Fruit fly (Drosophila melanogaster) whole organism, embryonic: ENCODE results near the gene kis.

Source experiments
- B-H1 ChIP-seq: fragments of 200-800 bp; sonication (Bioruptor generic); IDR thresholded peaks from 3 replicates; pipeline ENCODE4 v1.3.6; 2022; ENCODE audit warnings: missing biosample characterization, missing genetic modification characterization
- Bteb2 ChIP-seq: fragments of 200-800 bp; sonication (Bioruptor generic); optimal IDR thresholded peaks from 2 replicates; lab custom pipeline; 2016; ENCODE audit warnings: missing biosample characterization, missing genetic modification characterization
- CG10366 ChIP-seq: fragments of 200-800 bp; sonication (Bioruptor generic); IDR thresholded peaks from 2 replicates; pipeline ENCODE4 v1.3.6; 2022; ENCODE audit warnings: missing biosample characterization, missing genetic modification characterization
- CG10462 ChIP-seq: fragments of 200-800 bp; sonication (Bioruptor generic); optimal IDR thresholded peaks from 2 replicates; lab custom pipeline; 2016; ENCODE audit warnings: missing biosample characterization, missing genetic modification characterization
- CG10565 ChIP-seq: fragments of 200-800 bp; sonication (Bioruptor generic); optimal IDR thresholded peaks from 3 replicates; lab custom pipeline; 2016; ENCODE audit warnings: missing biosample characterization, mild to moderate bottlenecking, missing genetic modification characterization
- CG12219 ChIP-seq: fragments of 200-800 bp; sonication (Bioruptor generic); optimal IDR thresholded peaks from 3 replicates; lab custom pipeline; 2018; ENCODE audit warnings: missing biosample characterization, mild to moderate bottlenecking, missing genetic modification characterization
- CG12744 ChIP-seq: fragments of 200-800 bp; sonication (Bioruptor generic); optimal IDR thresholded peaks from 2 replicates; lab custom pipeline; 2016; ENCODE audit warnings: missing biosample characterization, missing genetic modification characterization
- CG14667 ChIP-seq: fragments of 200-800 bp; sonication (Bioruptor generic); IDR thresholded peaks from 2 replicates; pipeline ENCODE4 v1.3.6; 2022; ENCODE audit warnings: missing biosample characterization, missing genetic modification characterization
- CG15514 ChIP-seq: fragments of 200-800 bp; sonication (Bioruptor generic); optimal IDR thresholded peaks from 3 replicates; lab custom pipeline; 2017; ENCODE audit warnings: missing biosample characterization, missing genetic modification characterization, mild to moderate bottlenecking, moderate library complexity, missing genetic modification reagents
- CG15601 ChIP-seq: fragments of 200-800 bp; sonication (Bioruptor generic); optimal IDR thresholded peaks from 3 replicates; lab custom pipeline; 2019; ENCODE audit warnings: missing biosample characterization, mild to moderate bottlenecking, missing genetic modification characterization, moderate library complexity
- CG1647 ChIP-seq: fragments of 200-800 bp; sonication (Bioruptor generic); optimal IDR thresholded peaks from 3 replicates; lab custom pipeline; 2016; ENCODE audit warnings: missing biosample characterization, missing genetic modification characterization
- CG17385 ChIP-seq: fragments of 200-800 bp; sonication (Bioruptor generic); optimal IDR thresholded peaks from 3 replicates; lab custom pipeline; 2018; ENCODE audit warnings: missing biosample characterization, mild to moderate bottlenecking, missing genetic modification characterization
- CG18011 ChIP-seq: fragments of 200-800 bp; sonication (Bioruptor generic); optimal IDR thresholded peaks from 2 replicates; lab custom pipeline; 2017; ENCODE audit warnings: missing biosample characterization, missing genetic modification characterization, mild to moderate bottlenecking, moderate library complexity, missing genotype
- CG18619 ChIP-seq: fragments of 200-800 bp; sonication (Bioruptor generic); optimal IDR thresholded peaks from 3 replicates; lab custom pipeline; 2017; ENCODE audit warnings: missing biosample characterization, mild to moderate bottlenecking, missing genetic modification characterization
- CG2129 ChIP-seq: fragments of 200-800 bp; sonication (Bioruptor generic); IDR thresholded peaks from 2 replicates; pipeline ENCODE4 v1.3.6; 2022; ENCODE audit warnings: missing biosample characterization, missing genetic modification characterization; ENCODE audit not compliant: partially characterized antibody
- CG32772 ChIP-seq: fragments of 200-800 bp; sonication (Bioruptor generic); IDR thresholded peaks from 2 replicates; pipeline ENCODE4 v1.3.6; 2022; ENCODE audit warnings: missing biosample characterization, missing genetic modification characterization
- CG4282 ChIP-seq: fragments of 200-800 bp; sonication (Bioruptor generic); optimal IDR thresholded peaks from 2 replicates; lab custom pipeline; 2016; ENCODE audit warnings: missing biosample characterization, missing genetic modification characterization
- CG4820 ChIP-seq: fragments of 200-800 bp; sonication (Bioruptor generic); optimal IDR thresholded peaks from 3 replicates; lab custom pipeline; 2016; ENCODE audit warnings: missing biosample characterization, missing genetic modification characterization
- CG9215 ChIP-seq: fragments of 200-800 bp; sonication (Bioruptor generic); IDR thresholded peaks from 2 replicates; pipeline ENCODE4 v1.3.6; 2022; ENCODE audit warnings: missing biosample characterization, missing genetic modification characterization
- CTCF ChIP-seq: fragments of 200-800 bp; sonication (Bioruptor generic); optimal IDR thresholded peaks from 2 replicates; lab custom pipeline; 2017; ENCODE audit warnings: missing biosample characterization, mild to moderate bottlenecking, missing genetic modification characterization, moderate library complexity
- Dek ChIP-seq: fragments of 200-800 bp; sonication (Bioruptor generic); optimal IDR thresholded peaks from 3 replicates; lab custom pipeline; 2019; ENCODE audit warnings: missing biosample characterization, mild to moderate bottlenecking, missing genetic modification characterization, moderate library complexity
- Dp ChIP-seq: fragments of 200-800 bp; sonication (Bioruptor generic); optimal IDR thresholded peaks from 2 replicates; lab custom pipeline; 2018; ENCODE audit warnings: missing biosample characterization, mild to moderate bottlenecking, missing genetic modification characterization, moderate library complexity
- Fer2 ChIP-seq: fragments of 200-800 bp; sonication (Bioruptor generic); optimal IDR thresholded peaks from 2 replicates; lab custom pipeline; 2018; ENCODE audit warnings: missing biosample characterization, mild to moderate bottlenecking, missing genetic modification characterization, moderate library complexity
- Fer3 ChIP-seq: fragments of 200-800 bp; sonication (Bioruptor generic); optimal IDR thresholded peaks from 2 replicates; lab custom pipeline; 2018; ENCODE audit warnings: missing biosample characterization, mild to moderate bottlenecking, missing genetic modification characterization, moderate library complexity
- H2.0 ChIP-seq: fragments of 200-800 bp; sonication (Bioruptor generic); IDR thresholded peaks from 2 replicates; pipeline ENCODE4 v1.3.6; 2022; ENCODE audit warnings: missing biosample characterization, missing genetic modification characterization
- Hey ChIP-seq: fragments of 200-800 bp; sonication (Bioruptor generic); optimal IDR thresholded peaks from 3 replicates; lab custom pipeline; 2018; ENCODE audit warnings: missing biosample characterization, mild to moderate bottlenecking, missing genetic modification characterization
- Hmx ChIP-seq: fragments of 200-800 bp; sonication (Bioruptor generic); optimal IDR thresholded peaks from 2 replicates; lab custom pipeline; 2016; ENCODE audit warnings: missing biosample characterization, missing genetic modification characterization
- Ptx1 ChIP-seq: fragments of 200-800 bp; sonication (Bioruptor generic); IDR thresholded peaks from 2 replicates; pipeline ENCODE4 v1.3.6; 2022; ENCODE audit warnings: missing biosample characterization, missing genetic modification characterization
- Sox100B ChIP-seq: fragments of 200-800 bp; sonication (Bioruptor generic); optimal IDR thresholded peaks from 3 replicates; lab custom pipeline; 2018; ENCODE audit warnings: missing biosample characterization, mild to moderate bottlenecking, missing genetic modification characterization
- Ssrp ChIP-seq: fragments of 200-800 bp; sonication (Bioruptor generic); optimal IDR thresholded peaks from 2 replicates; lab custom pipeline; 2018; ENCODE audit warnings: missing biosample characterization, mild to moderate bottlenecking, missing genetic modification characterization, moderate library complexity
- bab2 ChIP-seq: fragments of 200-800 bp; sonication (Bioruptor generic); optimal IDR thresholded peaks from 2 replicates; lab custom pipeline; 2016; ENCODE audit warnings: missing biosample characterization, missing genetic modification characterization
- bbx ChIP-seq: fragments of 200-800 bp; sonication (Bioruptor generic); IDR thresholded peaks from 2 replicates; pipeline ENCODE4 v1.3.6; 2022; ENCODE audit warnings: missing biosample characterization, missing genetic modification characterization; ENCODE audit not compliant: partially characterized antibody
- bcd ChIP-seq: fragments of 200-800 bp; sonication (Bioruptor generic); optimal IDR thresholded peaks from 2 replicates; lab custom pipeline; 2017; ENCODE audit warnings: missing biosample characterization, mild to moderate bottlenecking, missing genetic modification characterization
- gro ChIP-seq: fragments of 200-800 bp; sonication (Bioruptor generic); optimal IDR thresholded peaks from 2 replicates; lab custom pipeline; 2016; ENCODE audit warnings: missing biosample characterization, missing genetic modification characterization
- lola ChIP-seq, 3 experiments: fragments of >200 bp in 2 of 3; fragments of 200-800 bp in 1 of 3; sonication (Bioruptor generic) in 1 of 3; optimal IDR thresholded peaks; 2 replicates each; lab custom pipeline; 2017 to 2019; ENCODE audit warnings: missing biosample characterization in 3 of 3, missing genetic modification characterization in 3 of 3, mild to moderate bottlenecking in 1 of 3, moderate library complexity in 1 of 3
- peb ChIP-seq: fragments of 200-800 bp; sonication (Bioruptor generic); IDR thresholded peaks from 2 replicates; pipeline ENCODE4 v1.3.6; 2022; ENCODE audit warnings: missing biosample characterization, missing genetic modification characterization
- ranshi ChIP-seq: fragments of 200-800 bp; sonication (Bioruptor generic); IDR thresholded peaks from 2 replicates; pipeline ENCODE4 v1.3.6; 2022; ENCODE audit warnings: missing biosample characterization, missing genetic modification characterization
- repo ChIP-seq: fragments of 200-800 bp; sonication (Bioruptor generic); optimal IDR thresholded peaks from 2 replicates; lab custom pipeline; 2016; ENCODE audit warnings: missing biosample characterization, missing genetic modification characterization
- ro ChIP-seq: fragments of 200-800 bp; sonication (Bioruptor generic); IDR thresholded peaks from 2 replicates; pipeline ENCODE4 v1.3.6; 2022; ENCODE audit warnings: missing biosample characterization, missing genetic modification characterization
- salm ChIP-seq: fragments of 200-800 bp; sonication (Bioruptor generic); optimal IDR thresholded peaks from 2 replicates; lab custom pipeline; 2018; ENCODE audit warnings: missing biosample characterization, mild to moderate bottlenecking, missing genetic modification characterization
- slp2 ChIP-seq: fragments of 200-800 bp; sonication (Bioruptor generic); optimal IDR thresholded peaks from 2 replicates; lab custom pipeline; 2016; ENCODE audit warnings: missing biosample characterization, missing genetic modification characterization
- sr ChIP-seq: fragments of 200-800 bp; sonication (Bioruptor generic); IDR thresholded peaks from 3 replicates; pipeline ENCODE4 v1.3.6; 2022; ENCODE audit warnings: missing biosample characterization, missing genetic modification characterization
- sug ChIP-seq: fragments of 200-800 bp; optimal IDR thresholded peaks from 2 replicates; lab custom pipeline; 2019; ENCODE audit warnings: missing biosample characterization, mild to moderate bottlenecking, missing genetic modification characterization, moderate library complexity
- tap ChIP-seq: fragments of 200-800 bp; optimal IDR thresholded peaks from 3 replicates; lab custom pipeline; 2019; ENCODE audit warnings: missing biosample characterization, mild to moderate bottlenecking, missing genetic modification characterization, moderate library complexity
- twi ChIP-seq: fragments of 200-800 bp; optimal IDR thresholded peaks from 2 replicates; lab custom pipeline; 2019; ENCODE audit warnings: missing biosample characterization, mild to moderate bottlenecking, missing genetic modification characterization, moderate library complexity
- unc-4 ChIP-seq: fragments of 200-800 bp; sonication (Bioruptor generic); IDR thresholded peaks from 2 replicates; pipeline ENCODE4 v1.3.6; 2022; ENCODE audit warnings: missing biosample characterization, missing genetic modification characterization; ENCODE audit not compliant: partially characterized antibody
- wdn ChIP-seq: fragments of 200-800 bp; sonication (Bioruptor generic); IDR thresholded peaks from 2 replicates; pipeline ENCODE4 v1.3.6; 2022; ENCODE audit warnings: missing biosample characterization, missing genetic modification characterization
- zen ChIP-seq: fragments of 200-800 bp; sonication (Bioruptor generic); optimal IDR thresholded peaks from 3 replicates; lab custom pipeline; 2018; ENCODE audit warnings: missing biosample characterization, mild to moderate bottlenecking, missing genetic modification characterization, moderate library complexity
- zen2 ChIP-seq: fragments of 200-800 bp; sonication (Bioruptor generic); IDR thresholded peaks from 3 replicates; pipeline ENCODE4 v1.3.6; 2022; ENCODE audit warnings: missing biosample characterization, missing genetic modification characterization; ENCODE audit not compliant: partially characterized antibody
- zf30C ChIP-seq: fragments of 200-800 bp; sonication (Bioruptor generic); optimal IDR thresholded peaks from 3 replicates; lab custom pipeline; 2018; ENCODE audit warnings: missing biosample characterization, mild to moderate bottlenecking, missing genetic modification characterization
- zfh2 ChIP-seq: fragments of 200-800 bp; sonication (Bioruptor generic); optimal IDR thresholded peaks from 2 replicates; lab custom pipeline; 2016; ENCODE audit warnings: missing biosample characterization, missing genetic modification characterization

kis gene

dm6 chr2L:277122-277671, 26.6 kb upstream of the kis start, which contains the start of gene smo (continued):
- TF ChIP-seq CG4820 (GFP tag; lab: Kevin White, UChicago) (no peak), CG10462 (GFP tag; lab: Kevin White, UChicago) (no peak), Fer3 (tag; lab: Kevin White, UChicago) (no peak), Sox100B (GFP tag; lab: Kevin White, UChicago) (no peak), sug (tag; lab: Kevin White, UChicago) (peak; percentile 35), zen2 (GFP tag; lab: Robert Waterston, UW) (peak; percentile 57; the same call in 1 of the 3 replicates), Bteb2 (GFP tag; lab: Kevin White, UChicago) (peak; percentile 55), peb (GFP tag; lab: Robert Waterston, UW) (no peak), bbx (GFP tag; lab: Robert Waterston, UW) (peak; percentile 72), salm (tag; lab: Kevin White, UChicago) (no peak), CG32772 (GFP tag; lab: Robert Waterston, UW) (no peak), unc-4 (peak; percentile 87), CG18011 (GFP tag; lab: Kevin White, UChicago) (peak; percentile 19), sr (no peak), bab2 (GFP tag; lab: Kevin White, UChicago) (peak; percentile 30), bcd (GFP tag; lab: Kevin White, UChicago) (peak; percentile 56), H2.0 (GFP tag; lab: Robert Waterston, UW) (no peak), ranshi (GFP tag; lab: Robert Waterston, UW) (no peak), CG14667 (no peak), zen (tag; lab: Kevin White, UChicago) (peak; percentile 23), repo (GFP tag; lab: Kevin White, UChicago) (peak; percentile 42), wdn (no peak), lola (GFP tag; optimal IDR thresholded peaks at IDR 0.05; lab: Kevin White, UChicago) (no peak), CG12744 (no peak), tap (tag; lab: Kevin White, UChicago) (no peak), B-H1 (no peak), Dp (GFP tag; lab: Kevin White, UChicago) (peak; percentile 67), slp2 (GFP tag; lab: Kevin White, UChicago) (peak; percentile 56), CG18619 (GFP tag; lab: Kevin White, UChicago) (no peak), CG2129 (GFP tag; lab: Robert Waterston, UW) (peak; percentile 71; the same call in 1 of the 2 replicates), CG4282 (no peak), gro (peak; percentile 32), Ssrp (tag; lab: Kevin White, UChicago) (no peak), Ptx1 (GFP tag; lab: Robert Waterston, UW) (peak; percentile 24; the same call in 1 of the 2 replicates), ro (no peak), zf30C (GFP tag; lab: Kevin White, UChicago) (no peak), Dek (tag; lab: Kevin White, UChicago) (no peak), CG10565 (no peak), CG12219 (GFP tag; lab: Kevin White, UChicago) (no peak), Hey (no peak), CG15514 (GFP tag; lab: Kevin White, UChicago) (peak; percentile 69), Hmx (GFP tag; lab: Kevin White, UChicago) (no peak), zfh2 (GFP tag; lab: Kevin White, UChicago) (peak; percentile 34), twi (tag; lab: Kevin White, UChicago) (peak; percentile 25), CG15601 (peak; percentile 29), CTCF (GFP tag; lab: Kevin White, UChicago) (no peak), CG1647 (peak; percentile 36), Fer2 (tag; lab: Kevin White, UChicago) (no peak), CG9215 (GFP tag; lab: Robert Waterston, UW) (no peak), CG17385 (GFP tag; lab: Kevin White, UChicago) (no peak), CG10366 (no peak)
